Fruit fly (Drosophila melanogaster) S2 (cell line): ENCODE measurements around the gene CG44194.
A peak's percentile ranks its signal among the peaks of the same experiment; 100 is the strongest.

Experiments used
- CG8478 ChIP-seq: fragments of >200 bp; optimal IDR thresholded peaks from 2 replicates; lab custom pipeline; 2018
- CTCF ChIP-seq, 2 experiments: fragments of >200 bp; optimal IDR thresholded peaks; 2 replicates each; lab custom pipeline; 2018

Gene CG44194

dm6 chr3R:12960929-12961855 is 36.3 kb downstream of the CG44194 start, which contains the start of gene Spc25:
Gene Spc25, plus strand, starts transcription at chr3R:12961745.
- TF ChIP-seq CTCF (optimal IDR thresholded peaks at IDR 0.05; lab: Kevin White, UChicago) (peak; percentile 0 to 17), CG8478 (lab: Kevin White, UChicago) (no peak)

DNA sequence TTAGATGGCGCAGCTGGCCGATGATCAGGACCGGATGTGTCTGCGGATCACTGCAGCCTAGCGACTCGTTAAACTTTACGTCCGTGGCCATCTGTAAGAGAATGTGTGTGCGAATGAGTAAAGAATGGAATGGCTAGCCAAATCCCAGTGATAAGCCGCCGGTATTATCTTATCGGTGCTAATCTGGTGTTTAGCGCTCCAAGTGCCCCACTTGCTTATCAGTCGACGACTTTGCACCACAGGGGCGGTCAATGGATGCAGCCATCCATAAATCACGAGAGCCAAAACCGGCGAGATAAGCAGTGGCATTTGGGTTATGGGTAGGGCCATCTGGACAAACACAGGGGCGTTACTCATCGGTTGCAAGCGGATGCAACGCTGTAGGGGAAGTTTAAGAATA is 37.3 kb downstream of the CG44194 start:
- TF ChIP-seq CG8478 (lab: Kevin White, UChicago) (no peak), CTCF (optimal IDR thresholded peaks at IDR 0.05; lab: Kevin White, UChicago) (no peak)

DNA sequence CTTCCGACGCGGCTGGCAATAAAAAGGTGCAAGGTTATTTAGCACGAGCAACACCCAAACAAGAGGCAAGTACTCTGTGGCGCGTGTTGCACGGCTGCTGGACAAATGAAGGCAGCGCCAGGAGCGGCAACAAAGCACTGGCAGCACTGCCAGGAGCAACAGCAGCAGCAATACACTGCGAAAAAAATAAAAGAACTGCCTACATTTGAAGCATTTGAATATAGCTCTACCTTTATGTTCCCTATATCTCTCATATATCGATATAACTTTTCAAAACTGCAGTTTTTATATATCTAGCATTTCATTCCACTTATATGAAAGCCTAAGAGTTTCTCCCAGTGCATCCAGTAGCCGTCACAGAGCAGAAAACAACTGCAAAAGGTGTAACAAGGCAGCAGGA is 40.1 kb downstream of the CG44194 start:
- TF ChIP-seq CG8478 (lab: Kevin White, UChicago) = no peak
- TF ChIP-seq CTCF (optimal IDR thresholded peaks at IDR 0.05; lab: Kevin White, UChicago) = no peak
